Worm (Caenorhabditis elegans): Measurements from ENCODE around the gene srd-63.

Gene srd-63

ce11 chrV:16429940-16430339 is 36.3 kb upstream of the srd-63 start, which contains the start of gene str-73:
Gene str-73 (plus strand): TSS chrV:16430240.
- TF ChIP-seq nhr-232 (tag; optimal IDR thresholded peaks at IDR 0.05) (no peak), lin-11 (tag; optimal IDR thresholded peaks at IDR 0.05) (no peak), pha-2 (tag; optimal IDR thresholded peaks at IDR 0.05) (no peak), unc-3 (GFP tag; conservative IDR thresholded peaks at IDR 0.05) (no peak), unc-3 (tag; optimal IDR thresholded peaks at IDR 0.05) (no peak), ceh-48 (tag; optimal IDR thresholded peaks at IDR 0.05) (no peak), Y22D7AL.16 (tag; optimal IDR thresholded peaks at IDR 0.05) (no peak), unc-86 (tag; optimal IDR thresholded peaks at IDR 0.05) (no peak), fax-1 (tag; optimal IDR thresholded peaks at IDR 0.05) (no peak), lim-6 (tag; optimal IDR thresholded peaks at IDR 0.05) (no peak), ceh-2 (tag; optimal IDR thresholded peaks at IDR 0.05) (no peak), pax-1 (tag; optimal IDR thresholded peaks at IDR 0.05) (no peak), ceh-9 (tag; optimal IDR thresholded peaks at IDR 0.05) (no peak)

DNA sequence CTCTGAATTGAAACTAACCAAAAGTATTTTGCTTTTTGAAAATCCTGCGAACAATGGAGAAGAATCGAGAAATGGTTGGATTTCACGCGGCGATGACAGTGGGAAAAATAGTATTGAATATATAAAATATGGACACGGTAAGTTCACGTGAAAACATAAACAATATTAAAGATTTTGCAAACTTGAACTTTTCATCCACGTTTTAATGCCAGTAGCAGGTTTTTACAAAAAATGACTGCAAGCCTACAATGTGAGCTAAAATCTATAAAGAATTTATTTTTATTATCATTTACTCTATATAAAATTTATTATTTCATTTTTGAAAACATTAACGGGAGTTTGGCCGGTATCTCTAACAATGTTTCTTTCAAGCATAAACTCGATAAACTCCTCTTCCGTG is 35.9 kb upstream of the srd-63 start, which contains the start of gene F26D2.10:
Gene F26D2.10, minus strand, starts transcription at position 101 of the 400 bp plus-strand sequence.
- TF ChIP-seq sdc-2 (tag; optimal IDR thresholded peaks at IDR 0.05) (no peak), unc-86 (tag; optimal IDR thresholded peaks at IDR 0.05) (no peak), pat-9 (tag; optimal IDR thresholded peaks at IDR 0.05) (no peak), sox-4 (tag; optimal IDR thresholded peaks at IDR 0.05) (no peak), pha-2 (tag; optimal IDR thresholded peaks at IDR 0.05) (no peak), eyg-1 (tag; optimal IDR thresholded peaks at IDR 0.05) (no peak), F13H6.1 (tag; optimal IDR thresholded peaks at IDR 0.05) (no peak), ceh-45 (GFP tag; IDR thresholded peaks at IDR 0.05) (no peak), C38D4.7 (GFP tag; optimal IDR thresholded peaks at IDR 0.05) (no peak), pha-4 (tag; optimal IDR thresholded peaks at IDR 0.05) (no peak), ceh-18 (tag; optimal IDR thresholded peaks at IDR 0.05) (no peak), syd-9 (tag; optimal IDR thresholded peaks at IDR 0.05) (no peak), pax-1 (tag; optimal IDR thresholded peaks at IDR 0.05) (no peak), ceh-31 (tag; optimal IDR thresholded peaks at IDR 0.05) (no peak), ceh-19 (GFP tag; optimal IDR thresholded peaks at IDR 0.05) (no peak), ref-2 (tag; optimal IDR thresholded peaks at IDR 0.05) (no peak), Y22D7AL.16 (tag; optimal IDR thresholded peaks at IDR 0.05) (no peak)

DNA sequence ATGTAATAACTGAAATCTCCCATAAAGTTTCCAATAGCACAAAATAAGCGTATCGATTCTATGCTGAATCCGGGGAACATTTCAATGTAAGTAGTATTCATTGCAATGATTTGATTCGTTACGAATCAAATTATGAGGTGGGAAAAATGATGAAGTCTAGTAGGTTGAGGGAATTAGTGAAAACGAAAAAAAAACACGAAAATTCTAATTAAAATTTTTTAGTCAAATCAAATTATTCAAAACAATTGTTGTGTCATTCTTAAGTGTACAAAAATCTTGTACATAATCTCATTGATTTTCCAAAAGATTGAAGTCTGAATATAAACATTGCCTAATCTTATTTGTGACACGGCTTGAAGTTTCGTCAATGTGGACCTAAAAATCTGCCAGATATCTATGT is 30.8 kb upstream of the srd-63 start, which contains the start of gene srw-29:
Gene srw-29, minus strand, starts transcription at position 101 of the 400 bp plus-strand sequence.
- no peak for TF ChIP-seq hlh-30 (tag; optimal IDR thresholded peaks at IDR 0.05; ENCODE audit: insufficient read depth)
- no peak for TF ChIP-seq sdc-2 (tag; optimal IDR thresholded peaks at IDR 0.05)
- TF ChIP-seq rnt-1 (tag; optimal IDR thresholded peaks at IDR 0.05), result no peak
- no peak for TF ChIP-seq ceh-2 (tag; optimal IDR thresholded peaks at IDR 0.05)
- TF ChIP-seq unc-86 (tag; optimal IDR thresholded peaks at IDR 0.05), result no peak
- TF ChIP-seq pha-4 (tag; optimal IDR thresholded peaks at IDR 0.05), result no peak
- no peak for TF ChIP-seq nhr-232 (tag; optimal IDR thresholded peaks at IDR 0.05)

- no peak for TF ChIP-seq K02D7.2 (tag; optimal IDR thresholded peaks at IDR 0.05)
- no peak for TF ChIP-seq pqm-1 (tag; optimal IDR thresholded peaks at IDR 0.05)
- TF ChIP-seq ceh-22 (tag; optimal IDR thresholded peaks at IDR 0.05), result no peak
- no peak for TF ChIP-seq unc-42 (tag; optimal IDR thresholded peaks at IDR 0.05)
- no peak for TF ChIP-seq tbx-7 (tag; optimal IDR thresholded peaks at IDR 0.05)
- TF ChIP-seq hlh-8 (tag; optimal IDR thresholded peaks at IDR 0.05), result no peak
These were observed 27.1 kb upstream of the srd-63 start, which contains the start of gene srw-48 for ce11 chrV:16420696-16421095. Gene srw-48 (plus strand): TSS chrV:16420996.

DNA sequence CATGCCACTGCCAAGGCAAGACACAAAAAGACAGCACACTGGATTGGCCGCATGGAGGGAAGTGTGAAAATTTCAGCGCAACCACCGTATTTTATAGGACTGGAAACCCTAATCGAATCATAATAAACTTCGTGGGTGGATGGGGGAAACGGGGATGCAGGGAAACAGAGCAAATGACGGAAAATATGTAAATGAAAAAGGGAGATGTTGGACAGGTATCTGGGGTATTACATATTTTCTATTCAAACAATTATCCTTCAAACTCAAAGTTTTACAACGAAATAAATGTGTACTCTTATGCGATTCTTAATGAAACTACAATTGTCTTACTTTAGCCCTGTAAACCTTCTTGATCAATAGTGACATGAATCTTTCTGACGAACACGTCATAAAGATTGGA is 26.1 kb upstream of the srd-63 start, which contains the start of gene F26D2.16:
Gene F26D2.16, minus strand, starts transcription at position 101 of the 400 bp plus-strand sequence.
- TF ChIP-seq C08G9.2 (tag; optimal IDR thresholded peaks at IDR 0.05) (no peak), ceh-34 (tag; optimal IDR thresholded peaks at IDR 0.05) (no peak), zip-5 (tag; optimal IDR thresholded peaks at IDR 0.05) (no peak), sox-2 (GFP tag; IDR thresholded peaks at IDR 0.05) (no peak), sox-4 (tag; optimal IDR thresholded peaks at IDR 0.05) (no peak), pha-4 (tag; optimal IDR thresholded peaks at IDR 0.05) (no peak), mec-3 (tag; optimal IDR thresholded peaks at IDR 0.05; ENCODE audit: borderline replicate concordance) (no peak), Y22D7AL.16 (tag; optimal IDR thresholded peaks at IDR 0.05) (no peak), hlh-30 (tag; optimal IDR thresholded peaks at IDR 0.05; ENCODE audit: insufficient read depth) (no peak), ceh-45 (GFP tag; IDR thresholded peaks at IDR 0.05) (no peak), unc-3 (GFP tag; conservative IDR thresholded peaks at IDR 0.05) (no peak), unc-3 (tag; optimal IDR thresholded peaks at IDR 0.05) (no peak), ceh-6 (GFP tag; optimal IDR thresholded peaks at IDR 0.05) (no peak), pqm-1 (tag; optimal IDR thresholded peaks at IDR 0.05) (no peak), K02D7.2 (tag; optimal IDR thresholded peaks at IDR 0.05) (no peak)
